Worm (Caenorhabditis elegans) whole organism, mixed stage, embryonic: ENCODE results near the gene R05A10.4.

Source experiments
- elt-3 ChIP-seq: fragments of 150-350 bp; optimal IDR thresholded peaks from 2 replicates; lab custom pipeline; 2014; ENCODE audit warnings: missing biosample characterization, missing genetic modification characterization
- flh-1 ChIP-seq: fragments of 200-800 bp; sonication (Bioruptor generic); optimal IDR thresholded peaks from 2 replicates; lab custom pipeline; 2018; ENCODE audit warnings: mild to moderate bottlenecking, missing genetic modification characterization, moderate library complexity, missing compliant biosample characterization
- lin-13 ChIP-seq: fragments of 150-350 bp; optimal IDR thresholded peaks from 2 replicates; lab custom pipeline; 2014; ENCODE audit warnings: missing biosample characterization, missing genetic modification characterization
- lsy-2 ChIP-seq: fragments of 150-350 bp; optimal IDR thresholded peaks from 2 replicates; lab custom pipeline; 2014; ENCODE audit warnings: missing biosample characterization, missing genetic modification characterization
- mep-1 ChIP-seq: fragments of 150-350 bp; optimal IDR thresholded peaks from 2 replicates; lab custom pipeline; 2017; ENCODE audit warnings: missing biosample characterization, missing genetic modification reagents, missing genetic modification characterization, inconsistent platforms
- mls-2 ChIP-seq: sonication (generic microtip); optimal IDR thresholded peaks from 2 replicates; lab custom pipeline; 2016; ENCODE audit warnings: mild to moderate bottlenecking, missing genetic modification characterization, moderate library complexity, missing compliant biosample characterization
- nhr-12 ChIP-seq: fragments of 150-350 bp; optimal IDR thresholded peaks from 2 replicates; lab custom pipeline; 2014; ENCODE audit warnings: missing biosample characterization, missing genetic modification characterization
- nhr-237 ChIP-seq: fragments of 150-350 bp; optimal IDR thresholded peaks from 2 replicates; lab custom pipeline; 2014; ENCODE audit warnings: missing biosample characterization, missing genetic modification characterization
- pha-4 ChIP-seq: fragments of 150-350 bp; optimal IDR thresholded peaks from 2 replicates; lab custom pipeline; 2018; ENCODE audit warnings: missing biosample characterization, missing genetic modification reagents, missing genetic modification characterization
- sptf-1 ChIP-seq: sonication (generic microtip); optimal IDR thresholded peaks from 2 replicates; lab custom pipeline; 2017; ENCODE audit warnings: mild to moderate bottlenecking, missing genetic modification characterization, moderate library complexity, missing compliant biosample characterization
- unc-39 ChIP-seq: fragments of 150-350 bp; optimal IDR thresholded peaks from 2 replicates; lab custom pipeline; 2014; ENCODE audit warnings: missing biosample characterization, missing genetic modification characterization
- ztf-11 ChIP-seq: fragments of 150-350 bp; optimal IDR thresholded peaks from 2 replicates; lab custom pipeline; 2014; ENCODE audit warnings: missing biosample characterization, missing genetic modification characterization

- TF ChIP-seq pha-4 (tag; lab: Kevin White, UChicago) (no peak), nhr-12 (tag; lab: Kevin White, UChicago) (no peak), unc-39 (tag; lab: Kevin White, UChicago) (no peak), ztf-11 (tag; lab: Kevin White, UChicago) (no peak), lsy-2 (no peak), lin-13 (tag; lab: Kevin White, UChicago) (no peak), elt-3 (tag; lab: Kevin White, UChicago) (no peak), mep-1 (no peak), nhr-237 (tag; lab: Kevin White, UChicago) (no peak), sptf-1 (tag; lab: Kevin White, UChicago) (no peak), mls-2 (no peak), flh-1 (GFP tag; lab: Kevin White, UChicago) (no peak)
Observed at ce11 chrIV:14215777-14216176, 43.5 kb downstream of the R05A10.4 start.
